Worm (Caenorhabditis elegans): ENCODE results near the gene C04B4.6.

DNA sequence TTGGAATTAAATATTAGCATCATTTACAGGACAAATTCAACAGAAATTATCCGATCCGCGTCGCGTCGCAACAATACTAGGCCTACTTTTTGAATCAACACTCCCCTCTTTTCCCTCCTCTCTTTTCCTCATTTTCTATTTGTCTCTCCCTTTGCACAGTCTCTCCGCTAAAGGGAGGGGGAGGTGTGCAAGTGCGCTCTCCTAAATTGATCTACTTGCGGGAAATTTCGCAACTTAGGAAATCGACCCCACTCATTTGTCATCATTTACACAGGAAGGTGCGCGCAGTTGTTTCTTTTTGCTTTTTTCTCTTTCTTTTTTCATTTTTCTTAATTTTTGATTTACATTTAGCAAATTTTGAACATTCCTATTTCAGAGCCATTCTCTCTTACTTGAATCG lies 7.4 kb upstream of the C04B4.6 start, which contains the start of gene C04B4.2:
- TF ChIP-seq lin-13 (tag; optimal IDR thresholded peaks at IDR 0.05) (no peak), mep-1 (tag; optimal IDR thresholded peaks at IDR 0.05) (no peak), nhr-76 (tag; optimal IDR thresholded peaks at IDR 0.05) (no peak), blmp-1 (tag; optimal IDR thresholded peaks at IDR 0.05) (no peak), ztf-11 (tag; optimal IDR thresholded peaks at IDR 0.05) (no peak), nhr-12 (tag; optimal IDR thresholded peaks at IDR 0.05) (no peak), ceh-39 (tag; optimal IDR thresholded peaks at IDR 0.05) (no peak)

Measured in whole organism, mixed stage, embryonic.